Worm (Caenorhabditis elegans): Measurements from ENCODE around the gene cest-8.

DNA sequence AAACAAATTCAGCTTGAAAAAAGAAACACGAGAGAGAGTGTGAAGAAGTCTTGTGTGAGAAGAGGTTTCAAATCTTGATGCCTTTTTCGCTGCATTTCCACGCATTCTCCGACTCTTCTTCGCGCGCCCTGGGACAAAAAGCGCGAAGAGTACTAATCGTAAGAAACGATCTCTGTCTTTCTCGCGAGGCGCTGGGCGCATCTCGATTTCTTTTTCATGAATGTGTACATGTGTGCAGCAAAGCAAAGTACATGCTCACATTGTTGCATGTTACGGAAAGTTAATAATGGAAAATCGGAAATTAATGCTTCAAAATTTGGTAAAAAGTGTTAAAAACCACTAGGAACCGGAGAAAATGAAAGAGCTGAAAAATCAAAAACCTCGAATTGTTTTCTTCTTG, 41.9 kb upstream of the cest-8 start:
- TF ChIP-seq unc-120 (tag; optimal IDR thresholded peaks at IDR 0.05; ENCODE audit: poor library complexity, severe bottlenecking) (no peak), nhr-2 (tag; optimal IDR thresholded peaks at IDR 0.05) (no peak), snpc-4 (tag; optimal IDR thresholded peaks at IDR 0.05) (no peak), mab-5 (tag; optimal IDR thresholded peaks at IDR 0.05) (no peak), elt-3 (tag; optimal IDR thresholded peaks at IDR 0.05) (no peak), lin-13 (tag; optimal IDR thresholded peaks at IDR 0.05) (no peak), hlh-1 (tag; optimal IDR thresholded peaks at IDR 0.05) (no peak), blmp-1 (tag; optimal IDR thresholded peaks at IDR 0.05) (no peak), cnd-1 (tag; optimal IDR thresholded peaks at IDR 0.05) (no peak)
